Worm (Caenorhabditis elegans) whole organism, L3 larva: ENCODE results near the gene ubq-1.

Source experiments
- R02D3.7 ChIP-seq: fragments of 150-350 bp; optimal IDR thresholded peaks from 2 replicates; lab custom pipeline; 2014; ENCODE audit warnings: missing biosample characterization, missing genetic modification characterization
- ZK546.5 ChIP-seq: sonication (generic microtip); optimal IDR thresholded peaks from 2 replicates; lab custom pipeline; 2017; ENCODE audit warnings: missing biosample characterization, missing genetic modification characterization
- aly-2 ChIP-seq: fragments of 150-350 bp; optimal IDR thresholded peaks from 2 replicates; lab custom pipeline; 2014; ENCODE audit warnings: missing biosample characterization, missing genetic modification characterization
- ama-1 ChIP-seq: fragments of 150-350 bp; optimal IDR thresholded peaks from 2 replicates; lab custom pipeline; 2018
- ceh-16 ChIP-seq: sonication (generic microtip); optimal IDR thresholded peaks from 2 replicates; lab custom pipeline; 2017; ENCODE audit warnings: missing biosample characterization, missing genetic modification characterization
- ceh-28 ChIP-seq: fragments of 150-350 bp; optimal IDR thresholded peaks from 2 replicates; lab custom pipeline; 2014; ENCODE audit warnings: missing biosample characterization, missing genetic modification reagents, missing genetic modification characterization
- ceh-9 ChIP-seq: sonication (generic microtip); optimal IDR thresholded peaks from 2 replicates; lab custom pipeline; 2018; ENCODE audit warnings: missing biosample characterization, missing genetic modification characterization
- daf-12 ChIP-seq: fragments of 150-350 bp; optimal IDR thresholded peaks from 2 replicates; lab custom pipeline; 2014; ENCODE audit warnings: missing biosample characterization, missing genetic modification reagents, missing genetic modification characterization
- egl-27 ChIP-seq: sonication (generic microtip); optimal IDR thresholded peaks from 4 replicates; lab custom pipeline; 2017; ENCODE audit warnings: missing biosample characterization, missing genetic modification reagents, missing genetic modification characterization
- egl-5 ChIP-seq: fragments of 150-350 bp; optimal IDR thresholded peaks from 2 replicates; lab custom pipeline; 2017; ENCODE audit warnings: missing biosample characterization, missing genetic modification reagents, missing genetic modification characterization, inconsistent platforms
- elt-1 ChIP-seq: fragments of 150-350 bp; optimal IDR thresholded peaks from 2 replicates; lab custom pipeline; 2014; ENCODE audit warnings: missing biosample characterization, missing genetic modification characterization
- elt-2 ChIP-seq: sonication (generic microtip); optimal IDR thresholded peaks from 2 replicates; lab custom pipeline; 2016; ENCODE audit warnings: missing genetic modification reagents, mild to moderate bottlenecking, missing genetic modification characterization, missing compliant biosample characterization
- elt-3 ChIP-seq, 3 experiments: fragments of 150-350 bp in 1 of 3; sonication (generic microtip) in 2 of 3; optimal IDR thresholded peaks; 2 replicates in 2 of 3; 4 replicates in 1 of 3; lab custom pipeline; 2014 to 2017; ENCODE audit warnings: missing biosample characterization in 3 of 3, missing genetic modification characterization in 3 of 3
- eor-1 ChIP-seq, 2 experiments: fragments of 150-350 bp; optimal IDR thresholded peaks; 2 replicates each; lab custom pipeline; 2014 to 2018; ENCODE audit warnings: missing biosample characterization in 2 of 2, missing genetic modification characterization in 2 of 2
- fkh-10 ChIP-seq: sonication (generic microtip); optimal IDR thresholded peaks from 2 replicates; lab custom pipeline; 2017; ENCODE audit warnings: missing biosample characterization, missing genetic modification reagents, missing genetic modification characterization
- fkh-2 ChIP-seq: fragments of 150-350 bp; optimal IDR thresholded peaks from 2 replicates; lab custom pipeline; 2014; ENCODE audit warnings: missing biosample characterization, missing genetic modification reagents, missing genetic modification characterization
- fos-1 ChIP-seq: fragments of 150-350 bp; optimal IDR thresholded peaks from 2 replicates; lab custom pipeline; 2014; ENCODE audit warnings: missing biosample characterization, missing genetic modification characterization
- hmg-11 ChIP-seq: sonication (generic microtip); optimal IDR thresholded peaks from 2 replicates; lab custom pipeline; 2016; ENCODE audit warnings: missing genetic modification characterization, missing compliant biosample characterization
- jun-1 ChIP-seq: fragments of 150-350 bp; optimal IDR thresholded peaks from 2 replicates; lab custom pipeline; 2014; ENCODE audit warnings: missing biosample characterization, missing genetic modification reagents, missing genetic modification characterization
- lin-15B ChIP-seq: fragments of 150-350 bp; optimal IDR thresholded peaks from 2 replicates; lab custom pipeline; 2014; ENCODE audit warnings: missing biosample characterization, missing genetic modification characterization
- lsy-12 ChIP-seq: sonication (generic microtip); optimal IDR thresholded peaks from 2 replicates; lab custom pipeline; 2016; ENCODE audit warnings: mild to moderate bottlenecking, missing genetic modification characterization, missing compliant biosample characterization
- mdl-1 ChIP-seq: fragments of 150-350 bp; optimal IDR thresholded peaks from 2 replicates; lab custom pipeline; 2014; ENCODE audit warnings: missing biosample characterization, missing genetic modification characterization
- mml-1 ChIP-seq: fragments of 150-350 bp; sonication (generic microtip); optimal IDR thresholded peaks from 3 replicates; lab custom pipeline; 2014; ENCODE audit warnings: missing biosample characterization, missing genetic modification characterization
- nfya-1 ChIP-seq: sonication (generic microtip); optimal IDR thresholded peaks from 2 replicates; lab custom pipeline; 2017; ENCODE audit warnings: missing genetic modification characterization, mild to moderate bottlenecking, missing compliant biosample characterization, antibody characterized with exemption, moderate library complexity; ENCODE audit not compliant: insufficient read depth
- nhr-11 ChIP-seq: fragments of 150-350 bp; optimal IDR thresholded peaks from 2 replicates; lab custom pipeline; 2014; ENCODE audit warnings: missing biosample characterization, missing genetic modification characterization
- nhr-12 ChIP-seq: fragments of 150-350 bp; optimal IDR thresholded peaks from 2 replicates; lab custom pipeline; 2014; ENCODE audit warnings: missing biosample characterization, missing genetic modification characterization
- nhr-23 ChIP-seq: fragments of 150-350 bp; optimal IDR thresholded peaks from 2 replicates; lab custom pipeline; 2014; ENCODE audit warnings: missing biosample characterization, missing genetic modification reagents, missing genetic modification characterization
- nhr-237 ChIP-seq: fragments of 150-350 bp; optimal IDR thresholded peaks from 2 replicates; lab custom pipeline; 2014; ENCODE audit warnings: missing biosample characterization, missing genetic modification characterization
- nhr-25 ChIP-seq: sonication (generic microtip); optimal IDR thresholded peaks from 2 replicates; lab custom pipeline; 2017; ENCODE audit warnings: missing biosample characterization, missing genetic modification characterization
- nhr-28 ChIP-seq: fragments of 150-350 bp; optimal IDR thresholded peaks from 2 replicates; lab custom pipeline; 2014; ENCODE audit warnings: missing biosample characterization, missing genetic modification characterization
- nhr-43 ChIP-seq: sonication (generic microtip); optimal IDR thresholded peaks from 2 replicates; lab custom pipeline; 2016; ENCODE audit warnings: mild to moderate bottlenecking, missing genetic modification characterization, missing compliant biosample characterization; ENCODE audit not compliant: poor library complexity, severe bottlenecking
- nhr-67 ChIP-seq: fragments of 150-350 bp; optimal IDR thresholded peaks from 2 replicates; lab custom pipeline; 2014; ENCODE audit warnings: missing biosample characterization, missing genetic modification characterization
- nhr-76 ChIP-seq: fragments of 150-350 bp; sonication (generic microtip); optimal IDR thresholded peaks from 5 replicates; lab custom pipeline; 2014; ENCODE audit warnings: missing biosample characterization, missing genetic modification characterization
- nhr-77 ChIP-seq: fragments of 150-350 bp; optimal IDR thresholded peaks from 2 replicates; lab custom pipeline; 2014; ENCODE audit warnings: missing biosample characterization, missing genetic modification characterization
- pha-4 ChIP-seq: fragments of 150-350 bp; optimal IDR thresholded peaks from 2 replicates; lab custom pipeline; 2014; ENCODE audit warnings: missing biosample characterization, missing genetic modification reagents, missing genetic modification characterization
- skn-1 ChIP-seq: fragments of 150-350 bp; optimal IDR thresholded peaks from 2 replicates; lab custom pipeline; 2014; ENCODE audit warnings: missing biosample characterization, missing genetic modification characterization
- snpc-4 ChIP-seq: fragments of 150-350 bp; optimal IDR thresholded peaks from 2 replicates; lab custom pipeline; 2014; ENCODE audit warnings: missing biosample characterization, missing genetic modification characterization
- tbx-2 ChIP-seq: sonication (generic microtip); optimal IDR thresholded peaks from 2 replicates; lab custom pipeline; 2016; ENCODE audit warnings: mild to moderate bottlenecking, missing genetic modification characterization, missing compliant biosample characterization
- unc-62 ChIP-seq: fragments of 150-350 bp; sonication (generic microtip); optimal IDR thresholded peaks from 4 replicates; lab custom pipeline; 2014; ENCODE audit warnings: missing biosample characterization, missing genetic modification reagents, missing genetic modification characterization
- ztf-11 ChIP-seq: fragments of 150-350 bp; optimal IDR thresholded peaks from 2 replicates; lab custom pipeline; 2014; ENCODE audit warnings: missing biosample characterization, missing genetic modification characterization
- ztf-4 ChIP-seq: fragments of 150-350 bp; optimal IDR thresholded peaks from 2 replicates; lab custom pipeline; 2014; ENCODE audit warnings: missing biosample characterization, missing genetic modification characterization

ubq-1 gene

DNA sequence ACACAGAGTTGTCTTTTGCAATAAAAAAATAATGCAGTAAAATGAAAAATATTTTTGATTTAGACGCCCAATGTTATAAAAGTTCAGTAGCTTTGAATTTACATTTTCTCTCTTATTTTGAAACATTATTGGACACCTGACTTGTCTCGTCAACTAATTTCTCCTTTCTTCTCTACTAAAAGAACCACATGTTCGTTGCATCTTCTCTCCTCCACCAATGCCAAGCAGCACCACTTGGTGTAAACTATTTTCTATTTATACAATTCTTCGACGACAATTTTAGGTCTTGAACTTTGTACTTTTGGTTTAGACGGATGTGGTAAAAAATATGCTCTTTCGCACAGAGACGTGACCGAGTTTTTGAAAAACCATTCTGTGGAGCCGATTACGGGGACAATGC, 9.4 kb upstream of the ubq-1 start:
- TF ChIP-seq elt-3 (tag; optimal IDR thresholded peaks at IDR 0.05; lab: Kevin White, UChicago), result no peak
- TF ChIP-seq nfya-1, result peak; percentile 30

DNA sequence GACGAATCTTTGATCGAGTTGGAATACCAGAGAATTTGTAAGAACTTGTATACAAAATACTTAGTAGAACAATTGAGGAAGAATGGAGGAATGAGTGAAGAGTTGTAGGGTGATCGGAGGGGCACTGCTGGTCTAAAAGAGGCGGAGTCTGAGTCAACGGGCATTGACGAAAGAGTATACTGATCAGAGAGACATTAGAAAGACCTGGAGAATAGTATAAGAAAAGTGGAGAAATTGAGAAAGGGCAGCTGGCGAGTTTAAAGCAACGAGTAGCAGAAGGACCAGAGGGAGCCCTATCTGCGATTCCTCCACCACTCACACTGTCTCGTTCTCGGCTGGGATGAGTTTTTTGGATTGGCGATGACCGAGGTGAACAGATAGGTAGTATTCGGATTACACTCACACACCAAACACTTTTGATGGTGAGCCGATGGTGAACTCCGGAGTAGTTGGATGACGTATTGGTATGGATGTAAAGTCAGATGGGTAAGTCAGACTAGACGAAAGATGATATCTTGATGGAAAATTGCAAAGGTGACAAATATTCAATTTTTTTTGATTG, 8.5 kb upstream of the ubq-1 start, which contains the start of gene EGAP1.5:
TSS of gene EGAP1.5 (plus strand) at position 289 of the 562 bp plus-strand sequence.
- TF ChIP-seq nfya-1 (peak; percentile 20), hmg-11 (tag; lab: Kevin White, UChicago) (no peak)

ce11 chrIII:5932853-5933252, 7.2 kb upstream of the ubq-1 start, which contains the start of gene zmp-1:
TSS of gene zmp-1 (minus strand) at chrIII:5932953.
- TF ChIP-seq pha-4 (no peak), nhr-67 (tag; lab: Kevin White, UChicago) (no peak), nhr-12 (no peak), eor-1 (tag; optimal IDR thresholded peaks at IDR 0.05; lab: Kevin White, UChicago) (no peak), nhr-43 (tag; lab: Kevin White, UChicago) (no peak), egl-27 (tag; lab: Kevin White, UChicago) (no peak), ztf-11 (no peak), nhr-76 (tag; lab: Kevin White, UChicago) (no peak), ama-1 (no peak), nhr-77 (tag; lab: Kevin White, UChicago) (no peak), ceh-16 (tag; lab: Kevin White, UChicago) (no peak), elt-1 (no peak), egl-5 (no peak)

DNA sequence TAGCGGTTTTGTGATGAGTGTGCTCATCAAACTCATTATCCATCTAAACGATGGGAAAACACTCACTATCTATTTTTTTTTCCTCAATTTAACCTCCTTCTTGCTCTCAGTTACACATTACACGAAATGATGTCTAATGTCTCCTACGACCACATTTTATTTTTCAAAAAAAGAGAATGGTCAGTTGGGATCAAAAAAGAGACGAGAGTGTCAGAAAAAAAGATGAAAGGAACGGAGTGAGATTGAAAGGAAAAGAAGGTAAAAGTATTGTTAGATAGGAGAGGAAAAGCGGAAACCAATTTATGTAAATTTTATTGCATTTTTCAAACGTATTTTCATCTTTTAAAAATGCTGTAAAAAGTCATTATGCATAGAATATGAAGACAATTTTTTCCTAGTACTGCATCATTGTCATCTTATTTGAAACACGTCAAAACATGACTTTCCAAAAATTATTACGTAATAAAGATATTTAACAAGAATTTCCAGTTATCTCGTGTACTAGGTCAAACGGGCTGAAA, 5.9 kb upstream of the ubq-1 start:
- TF ChIP-seq snpc-4 (tag; lab: Kevin White, UChicago), result no peak
- TF ChIP-seq egl-5, result peak; percentile 41
- TF ChIP-seq fkh-10, result peak; percentile 56

ce11 chrIII:5936992-5937391, 3.1 kb upstream of the ubq-1 start, which contains the start of gene EGAP1.1:
TSS of gene EGAP1.1 (minus strand) at chrIII:5937220.
- TF ChIP-seq nfya-1 (peak; percentile 4), fkh-2 (no peak), ZK546.5 (tag; lab: Kevin White, UChicago) (no peak)

DNA sequence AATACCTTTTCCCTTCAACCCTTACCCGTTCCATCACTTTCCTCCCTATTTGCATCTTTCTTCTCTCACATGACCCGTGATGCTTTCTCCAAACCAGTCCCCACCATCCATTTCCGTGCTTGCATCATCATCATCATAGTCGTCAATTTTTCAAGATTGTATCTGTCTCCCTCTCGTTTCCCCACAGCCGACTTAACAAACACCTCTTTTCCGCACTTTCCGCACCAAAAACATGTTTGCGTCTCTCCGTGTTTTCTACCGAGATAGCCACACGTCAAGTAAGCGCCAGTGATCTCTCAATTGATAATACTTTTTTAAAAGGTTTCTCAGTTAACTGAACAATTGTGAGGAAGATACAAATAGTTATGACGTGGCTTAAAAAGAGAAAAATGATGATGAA, 2.0 kb upstream of the ubq-1 start:
- TF ChIP-seq nfya-1, result peak; percentile 83
- peak; percentile 93 for TF ChIP-seq unc-62 (GFP tag; lab: Kevin White, UChicago)
- TF ChIP-seq elt-2 (tag; lab: Kevin White, UChicago), result peak; percentile 50
- peak; percentile 23 for TF ChIP-seq mdl-1
- peak; percentile 14 for TF ChIP-seq ztf-4 (tag; lab: Kevin White, UChicago)
- no peak for TF ChIP-seq ztf-11
- peak; percentile 62 for TF ChIP-seq skn-1 (tag; lab: Kevin White, UChicago)
- peak in 1 of 2 experiments; percentile 54 for TF ChIP-seq eor-1 (tag; optimal IDR thresholded peaks at IDR 0.05; lab: Kevin White, UChicago)
- TF ChIP-seq nhr-23, result peak; percentile 95
- no peak for TF ChIP-seq lsy-12
- TF ChIP-seq ZK546.5 (tag; lab: Kevin White, UChicago), result no peak
- TF ChIP-seq fos-1 (tag; lab: Kevin White, UChicago), result peak; percentile 55
- TF ChIP-seq snpc-4 (tag; lab: Kevin White, UChicago), result peak; percentile 40
- peak; percentile 15 for TF ChIP-seq ama-1
- TF ChIP-seq nhr-237 (tag; lab: Kevin White, UChicago), result no peak
- peak; percentile 6 for TF ChIP-seq hmg-11 (tag; lab: Kevin White, UChicago)
- no peak for TF ChIP-seq nhr-12
- no peak for TF ChIP-seq daf-12 (tag; lab: Kevin White, UChicago)
- no peak for TF ChIP-seq aly-2 (tag; lab: Kevin White, UChicago)
- TF ChIP-seq jun-1 (tag; lab: Kevin White, UChicago), result peak; percentile 21
- peak; percentile 38 for TF ChIP-seq egl-5
- TF ChIP-seq fkh-2, result no peak
- no peak for TF ChIP-seq ceh-9 (tag; lab: Kevin White, UChicago)
- no peak for TF ChIP-seq lin-15B (tag; lab: Kevin White, UChicago)
- TF ChIP-seq pha-4, result peak; percentile 52
- TF ChIP-seq nhr-76 (tag; lab: Kevin White, UChicago), result no peak
- no peak for TF ChIP-seq nhr-11 (tag; lab: Kevin White, UChicago)
- TF ChIP-seq R02D3.7 (tag; lab: Kevin White, UChicago), result no peak
- TF ChIP-seq ceh-16 (tag; lab: Kevin White, UChicago), result peak; percentile 32
- no peak for TF ChIP-seq nhr-67 (tag; lab: Kevin White, UChicago)
- no peak for TF ChIP-seq nhr-28 (tag; lab: Kevin White, UChicago)
- TF ChIP-seq nhr-25 (tag; lab: Kevin White, UChicago), result peak; percentile 95
- peak; percentile 72 for TF ChIP-seq ceh-28 (tag; lab: Kevin White, UChicago)
- TF ChIP-seq nhr-43 (tag; lab: Kevin White, UChicago), result peak; percentile 78
- peak; percentile 38 for TF ChIP-seq tbx-2 (tag; lab: Kevin White, UChicago)
- TF ChIP-seq nhr-77 (tag; lab: Kevin White, UChicago), result no peak
- no peak for TF ChIP-seq mml-1
